Worm (Caenorhabditis elegans): ENCODE measurements around the gene hip-1.

hip-1 gene

ce11 chrIII:13614751-13615150 is 7.5 kb downstream of the hip-1 start:
- no peak for TF ChIP-seq flh-1 (GFP tag; optimal IDR thresholded peaks at IDR 0.05)
- no peak for TF ChIP-seq ces-1 (GFP tag; optimal IDR thresholded peaks at IDR 0.05)
- TF ChIP-seq nhr-28 (tag; optimal IDR thresholded peaks at IDR 0.05), result no peak
- no peak for TF ChIP-seq ceh-43 (GFP tag; optimal IDR thresholded peaks at IDR 0.05)
- no peak for TF ChIP-seq lin-32 (GFP tag; optimal IDR thresholded peaks at IDR 0.05)
- TF ChIP-seq mls-2 (tag; optimal IDR thresholded peaks at IDR 0.05), result no peak
- no peak for TF ChIP-seq sptf-1 (tag; optimal IDR thresholded peaks at IDR 0.05)
- no peak for TF ChIP-seq nhr-76 (tag; optimal IDR thresholded peaks at IDR 0.05)
- TF ChIP-seq mep-1 (tag; optimal IDR thresholded peaks at IDR 0.05), result no peak
- no peak for TF ChIP-seq blmp-1 (tag; optimal IDR thresholded peaks at IDR 0.05)
- TF ChIP-seq tbx-8 (GFP tag; optimal IDR thresholded peaks at IDR 0.05), result no peak
- no peak for TF ChIP-seq nhr-237 (tag; optimal IDR thresholded peaks at IDR 0.05)
- TF ChIP-seq unc-62 (GFP tag; optimal IDR thresholded peaks at IDR 0.05), result no peak
- no peak for TF ChIP-seq lin-13 (tag; optimal IDR thresholded peaks at IDR 0.05)
- TF ChIP-seq nhr-12 (tag; optimal IDR thresholded peaks at IDR 0.05), result no peak

ce11 chrIII:13614206-13614605 is 8.1 kb downstream of the hip-1 start:
- TF ChIP-seq cnd-1 (tag; optimal IDR thresholded peaks at IDR 0.05) (no peak), elt-1 (tag; optimal IDR thresholded peaks at IDR 0.05; ENCODE audit: borderline replicate concordance, insufficient read depth) (no peak), bed-3 (GFP tag; optimal IDR thresholded peaks at IDR 0.05) (no peak), lin-32 (GFP tag; optimal IDR thresholded peaks at IDR 0.05) (no peak), nhr-237 (tag; optimal IDR thresholded peaks at IDR 0.05) (no peak), lsy-2 (tag; optimal IDR thresholded peaks at IDR 0.05) (no peak)

ce11 chrIII:13607833-13608232 is 14.5 kb downstream of the hip-1 start, which contains the start of gene shpk-1:
Gene shpk-1 (plus strand): TSS chrIII:13608020.
- no peak for TF ChIP-seq elt-3 (tag; optimal IDR thresholded peaks at IDR 0.05)
- TF ChIP-seq zip-8 (tag; optimal IDR thresholded peaks at IDR 0.05), result no peak
- TF ChIP-seq snpc-4 (tag; optimal IDR thresholded peaks at IDR 0.05), result no peak
- no peak for TF ChIP-seq ceh-83 (GFP tag; optimal IDR thresholded peaks at IDR 0.05)
- no peak for TF ChIP-seq sptf-1 (tag; optimal IDR thresholded peaks at IDR 0.05)
- TF ChIP-seq mep-1 (tag; optimal IDR thresholded peaks at IDR 0.05), result no peak
- TF ChIP-seq unc-39 (tag; optimal IDR thresholded peaks at IDR 0.05), result no peak
- no peak for TF ChIP-seq ceh-43 (GFP tag; optimal IDR thresholded peaks at IDR 0.05)
- TF ChIP-seq nhr-12 (tag; optimal IDR thresholded peaks at IDR 0.05), result no peak
- no peak for TF ChIP-seq sem-2 (GFP tag; optimal IDR thresholded peaks at IDR 0.05)
- no peak for TF ChIP-seq pha-4 (tag; optimal IDR thresholded peaks at IDR 0.05)
- no peak for TF ChIP-seq lin-32 (GFP tag; optimal IDR thresholded peaks at IDR 0.05)

- no peak for TF ChIP-seq lin-13 (tag; optimal IDR thresholded peaks at IDR 0.05)
- no peak for TF ChIP-seq mep-1 (tag; optimal IDR thresholded peaks at IDR 0.05)
- no peak for TF ChIP-seq ham-2 (GFP tag; optimal IDR thresholded peaks at IDR 0.05)
- no peak for TF ChIP-seq zip-8 (tag; optimal IDR thresholded peaks at IDR 0.05)
- no peak for TF ChIP-seq unc-39 (tag; optimal IDR thresholded peaks at IDR 0.05)
- TF ChIP-seq sem-2 (GFP tag; optimal IDR thresholded peaks at IDR 0.05), result no peak
- TF ChIP-seq M03D4.4 (tag; optimal IDR thresholded peaks at IDR 0.05), result no peak
- no peak for TF ChIP-seq unc-120 (tag; optimal IDR thresholded peaks at IDR 0.05; ENCODE audit: poor library complexity, severe bottlenecking)
- no peak for TF ChIP-seq nhr-76 (tag; optimal IDR thresholded peaks at IDR 0.05)
- TF ChIP-seq tbx-8 (GFP tag; optimal IDR thresholded peaks at IDR 0.05), result no peak
- TF ChIP-seq ceh-39 (tag; optimal IDR thresholded peaks at IDR 0.05), result no peak
- no peak for TF ChIP-seq snpc-4 (tag; optimal IDR thresholded peaks at IDR 0.05)
- TF ChIP-seq lin-32 (GFP tag; optimal IDR thresholded peaks at IDR 0.05), result no peak
- TF ChIP-seq drap-1 (GFP tag; optimal IDR thresholded peaks at IDR 0.05), result no peak
- TF ChIP-seq elt-3 (tag; optimal IDR thresholded peaks at IDR 0.05), result no peak
- no peak for TF ChIP-seq ztf-11 (tag; optimal IDR thresholded peaks at IDR 0.05)
- no peak for TF ChIP-seq unc-62 (GFP tag; optimal IDR thresholded peaks at IDR 0.05)
Observed at ce11 chrIII:13606865-13607264, 15.4 kb downstream of the hip-1 start.

ce11 chrIII:13606016-13606530 is 16.2 kb downstream of the hip-1 start, which contains the start of gene act-5:
Gene act-5 (minus strand): TSS chrIII:13606066.
- no peak for TF ChIP-seq elt-1 (tag; optimal IDR thresholded peaks at IDR 0.05; ENCODE audit: borderline replicate concordance, insufficient read depth)
- TF ChIP-seq unc-62 (GFP tag; optimal IDR thresholded peaks at IDR 0.05), result no peak
- no peak for TF ChIP-seq elt-3 (tag; optimal IDR thresholded peaks at IDR 0.05)
- no peak for TF ChIP-seq mep-1 (tag; optimal IDR thresholded peaks at IDR 0.05)
- no peak for TF ChIP-seq ceh-83 (GFP tag; optimal IDR thresholded peaks at IDR 0.05)
- no peak for TF ChIP-seq cnd-1 (tag; optimal IDR thresholded peaks at IDR 0.05)
- TF ChIP-seq lin-13 (tag; optimal IDR thresholded peaks at IDR 0.05), result no peak
